1 fruit fly cellular context compared by ENCODE assay signal in the genomic region with DNA sequence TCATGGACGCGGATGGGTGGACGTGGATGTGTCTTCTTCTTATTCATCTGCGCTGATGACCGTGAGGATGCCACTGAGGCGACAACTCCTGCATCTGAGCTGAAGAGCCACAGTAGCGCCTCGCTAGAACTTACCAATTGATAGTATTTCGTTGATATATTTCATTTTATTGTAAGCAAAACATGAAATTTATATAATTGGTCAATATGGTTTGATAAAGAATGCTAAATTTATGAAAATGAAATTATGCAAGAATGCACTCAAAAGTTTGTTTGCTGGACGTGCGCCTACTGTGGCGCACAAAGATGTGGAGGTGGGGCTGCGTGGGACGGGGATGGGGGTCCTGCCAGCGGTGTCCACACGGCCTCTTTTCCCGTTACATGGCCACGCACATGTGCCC.
TF ChIP-seq lines count a peak whose summit lies in the region.

No protein-coding gene starts in this region.

TF ChIP-seq in whole organism, embryonic, 481 proteins besides CTCF, POLR2A, EP300 and RAD21 (continued from another document and continues in another):
- no peak for TF ChIP-seq luna (GFP tag; optimal IDR thresholded peaks at IDR 0.05; lab: Kevin White, UChicago)
- TF ChIP-seq CG12104 (GFP tag; optimal IDR thresholded peaks at IDR 0.05; lab: Kevin White, UChicago), result no peak
- TF ChIP-seq CG6854 (GFP tag; optimal IDR thresholded peaks at IDR 0.05; lab: Kevin White, UChicago), result no peak
- no peak for TF ChIP-seq Optix (GFP tag; IDR thresholded peaks at IDR 0.05; lab: Robert Waterston, UW)
- no peak for TF ChIP-seq Sox100B (GFP tag; optimal IDR thresholded peaks at IDR 0.05; lab: Kevin White, UChicago)
- TF ChIP-seq ind (GFP tag; optimal IDR thresholded peaks at IDR 0.05; lab: Kevin White, UChicago), result no peak
- no peak for TF ChIP-seq Antp (GFP tag; optimal IDR thresholded peaks at IDR 0.05; lab: Kevin White, UChicago)
- TF ChIP-seq caup (GFP tag; optimal IDR thresholded peaks at IDR 0.05; lab: Kevin White, UChicago; ENCODE audit: severe bottlenecking), result no peak
- no peak for TF ChIP-seq CG31365 (tag; optimal IDR thresholded peaks at IDR 0.05; lab: Kevin White, UChicago)
- no peak for TF ChIP-seq CG10147 (GFP tag; optimal IDR thresholded peaks at IDR 0.05; lab: Kevin White, UChicago)
- no peak for TF ChIP-seq CG9437 (GFP tag; optimal IDR thresholded peaks at IDR 0.05; lab: Kevin White, UChicago)
- no peak for TF ChIP-seq insv (GFP tag; optimal IDR thresholded peaks at IDR 0.05; lab: Kevin White, UChicago)
- TF ChIP-seq ase (GFP tag; IDR thresholded peaks at IDR 0.05; lab: Robert Waterston, UW), result no peak
- TF ChIP-seq Ets97D (GFP tag; optimal IDR thresholded peaks at IDR 0.05; lab: Kevin White, UChicago), result no peak
- no peak for TF ChIP-seq TFAM (GFP tag; optimal IDR thresholded peaks at IDR 0.05; lab: Kevin White, UChicago)
- peak; percentile 82 for TF ChIP-seq CG15696 (tag; optimal IDR thresholded peaks at IDR 0.05; lab: Kevin White, UChicago)
- TF ChIP-seq ci (GFP tag; IDR thresholded peaks at IDR 0.05; lab: Robert Waterston, UW), result peak; percentile 48; the same call in 1 of the 3 replicates
- no peak for TF ChIP-seq CG8478 (optimal IDR thresholded peaks at IDR 0.05; lab: Kevin White, UChicago)
- no peak for TF ChIP-seq CG18476 (GFP tag; optimal IDR thresholded peaks at IDR 0.05; lab: Kevin White, UChicago)
- peak; percentile 30 for TF ChIP-seq CG7839 (tag; optimal IDR thresholded peaks at IDR 0.05; lab: Kevin White, UChicago)
- TF ChIP-seq gro (GFP tag; optimal IDR thresholded peaks at IDR 0.05; lab: Kevin White, UChicago), result no peak
- no peak for TF ChIP-seq ro (GFP tag; IDR thresholded peaks at IDR 0.05; lab: Robert Waterston, UW)
- TF ChIP-seq CG15011 (GFP tag; optimal IDR thresholded peaks at IDR 0.05; lab: Kevin White, UChicago), result no peak
- no peak for TF ChIP-seq Dip2 (GFP tag; IDR thresholded peaks at IDR 0.05; lab: Robert Waterston, UW)
- no peak for TF ChIP-seq NC2β (GFP tag; optimal IDR thresholded peaks at IDR 0.05; lab: Kevin White, UChicago)
- TF ChIP-seq CG1529 (GFP tag; optimal IDR thresholded peaks at IDR 0.05; lab: Kevin White, UChicago), result no peak
- TF ChIP-seq HLHmδ (GFP tag; optimal IDR thresholded peaks at IDR 0.05; lab: Kevin White, UChicago), result no peak
- TF ChIP-seq CG1603 (tag; optimal IDR thresholded peaks at IDR 0.05; lab: Kevin White, UChicago), result peak; percentile 55
- TF ChIP-seq oc (tag; optimal IDR thresholded peaks at IDR 0.05; lab: Kevin White, UChicago), result no peak
- no peak for TF ChIP-seq ftz-f1 (GFP tag; optimal IDR thresholded peaks at IDR 0.05; lab: Kevin White, UChicago)
- TF ChIP-seq Lpt (GFP tag; optimal IDR thresholded peaks at IDR 0.05; lab: Kevin White, UChicago), result no peak
- no peak for TF ChIP-seq CG2199 (GFP tag; IDR thresholded peaks at IDR 0.05; lab: Robert Waterston, UW)
- no peak for TF ChIP-seq CG31224 (GFP tag; IDR thresholded peaks at IDR 0.05; lab: Robert Waterston, UW)
- peak; percentile 59 for TF ChIP-seq CG14710 (tag; optimal IDR thresholded peaks at IDR 0.05; lab: Kevin White, UChicago)
- no peak for TF ChIP-seq lov (optimal IDR thresholded peaks at IDR 0.05; lab: Kevin White, UChicago)
- peak; percentile 31; the same call in 1 of the 3 replicates for TF ChIP-seq lov (GFP tag; IDR thresholded peaks at IDR 0.05; lab: Robert Waterston, UW)
- TF ChIP-seq onecut (GFP tag; IDR thresholded peaks at IDR 0.05; lab: Robert Waterston, UW), result no peak
- TF ChIP-seq Hr78 (GFP tag; optimal IDR thresholded peaks at IDR 0.05; lab: Kevin White, UChicago), result no peak
- no peak for TF ChIP-seq gcm2 (GFP tag; optimal IDR thresholded peaks at IDR 0.05; lab: Kevin White, UChicago)
- no peak for TF ChIP-seq Hey (tag; optimal IDR thresholded peaks at IDR 0.05; lab: Kevin White, UChicago)
- no peak for TF ChIP-seq kah (GFP tag; optimal IDR thresholded peaks at IDR 0.05; lab: Kevin White, UChicago)
- TF ChIP-seq ranshi (GFP tag; IDR thresholded peaks at IDR 0.05; lab: Robert Waterston, UW), result peak; percentile 47; the same call in 1 of the 2 replicates
- no peak for TF ChIP-seq CG14441 (GFP tag; IDR thresholded peaks at IDR 0.05; lab: Robert Waterston, UW)
- TF ChIP-seq CrebB (tag; optimal IDR thresholded peaks at IDR 0.05; lab: Kevin White, UChicago), result no peak
- no peak for TF ChIP-seq Scr (GFP tag; IDR thresholded peaks at IDR 0.05; lab: Robert Waterston, UW; ENCODE audit: partially characterized antibody)
- TF ChIP-seq HLH4C (GFP tag; IDR thresholded peaks at IDR 0.05; lab: Robert Waterston, UW; ENCODE audit: partially characterized antibody), result no peak
- no peak for TF ChIP-seq CkIIα-i1 (GFP tag; IDR thresholded peaks at IDR 0.05; lab: Robert Waterston, UW)
- TF ChIP-seq fru (optimal IDR thresholded peaks at IDR 0.05; lab: Kevin White, UChicago), result no peak
- no peak for TF ChIP-seq corto (GFP tag; optimal IDR thresholded peaks at IDR 0.05; lab: Kevin White, UChicago)
- TF ChIP-seq lbe (GFP tag; optimal IDR thresholded peaks at IDR 0.05; lab: Kevin White, UChicago), result no peak
- peak; percentile 3 for TF ChIP-seq CG18599 (GFP tag; optimal IDR thresholded peaks at IDR 0.05; lab: Kevin White, UChicago)
- TF ChIP-seq CG10274 (GFP tag; optimal IDR thresholded peaks at IDR 0.05; lab: Kevin White, UChicago), result no peak
- no peak for TF ChIP-seq wek (GFP tag; optimal IDR thresholded peaks at IDR 0.05; lab: Kevin White, UChicago)
- TF ChIP-seq cad (GFP tag; optimal IDR thresholded peaks at IDR 0.05; lab: Kevin White, UChicago), result no peak
- TF ChIP-seq CG12071 (GFP tag; optimal IDR thresholded peaks at IDR 0.05; lab: Kevin White, UChicago), result no peak
- TF ChIP-seq CG34376 (GFP tag; optimal IDR thresholded peaks at IDR 0.05; lab: Kevin White, UChicago), result no peak
- TF ChIP-seq br (optimal IDR thresholded peaks at IDR 0.05; lab: Kevin White, UChicago), result no peak
- no peak for TF ChIP-seq CG3163 (GFP tag; optimal IDR thresholded peaks at IDR 0.05; lab: Kevin White, UChicago)
- TF ChIP-seq Nf-YB (GFP tag; optimal IDR thresholded peaks at IDR 0.05; lab: Kevin White, UChicago), result no peak
- TF ChIP-seq CG1024 (GFP tag; IDR thresholded peaks at IDR 0.05; lab: Robert Waterston, UW), result no peak
- TF ChIP-seq CG33213 (GFP tag; optimal IDR thresholded peaks at IDR 0.05; lab: Kevin White, UChicago), result no peak
- no peak for TF ChIP-seq crp (GFP tag; optimal IDR thresholded peaks at IDR 0.05; lab: Kevin White, UChicago)
- TF ChIP-seq Med (GFP tag; lab: Kevin White, UChicago), result no peak
- TF ChIP-seq sima (GFP tag; optimal IDR thresholded peaks at IDR 0.05; lab: Kevin White, UChicago), result no peak
- peak; percentile 10 for TF ChIP-seq Oli (tag; optimal IDR thresholded peaks at IDR 0.05; lab: Kevin White, UChicago)
- TF ChIP-seq pum (GFP tag; optimal IDR thresholded peaks at IDR 0.05; lab: Kevin White, UChicago), result no peak
- peak; percentile 79 for TF ChIP-seq CG18262 (tag; optimal IDR thresholded peaks at IDR 0.05; lab: Kevin White, UChicago)
- no peak for TF ChIP-seq nau (GFP tag; optimal IDR thresholded peaks at IDR 0.05; lab: Kevin White, UChicago)
- no peak for TF ChIP-seq CG4328 (GFP tag; optimal IDR thresholded peaks at IDR 0.05; lab: Kevin White, UChicago)
- no peak for TF ChIP-seq CG4360 (GFP tag; IDR thresholded peaks at IDR 0.05; lab: Robert Waterston, UW)
- peak; percentile 20 for TF ChIP-seq trem (tag; optimal IDR thresholded peaks at IDR 0.05; lab: Kevin White, UChicago)
- TF ChIP-seq CG9609 (GFP tag; optimal IDR thresholded peaks at IDR 0.05; lab: Kevin White, UChicago), result no peak
- TF ChIP-seq CG30431 (GFP tag; optimal IDR thresholded peaks at IDR 0.05; lab: Kevin White, UChicago), result no peak
- TF ChIP-seq wdn (GFP tag; IDR thresholded peaks at IDR 0.05; lab: Robert Waterston, UW), result no peak
- no peak for TF ChIP-seq vnd (GFP tag; IDR thresholded peaks at IDR 0.05; lab: Robert Waterston, UW; ENCODE audit: partially characterized antibody)
- TF ChIP-seq Dad (GFP tag; optimal IDR thresholded peaks at IDR 0.05; lab: Kevin White, UChicago), result no peak
- peak; percentile 71 for TF ChIP-seq CG4404 (GFP tag; IDR thresholded peaks at IDR 0.05; lab: Robert Waterston, UW)
- TF ChIP-seq Fer2 (tag; optimal IDR thresholded peaks at IDR 0.05; lab: Kevin White, UChicago), result no peak
- peak; percentile 79 for TF ChIP-seq CG10979 (tag; optimal IDR thresholded peaks at IDR 0.05; lab: Kevin White, UChicago)
- no peak for TF ChIP-seq Dll (GFP tag; IDR thresholded peaks at IDR 0.05; lab: Robert Waterston, UW; ENCODE audit: partially characterized antibody)
- TF ChIP-seq sens (GFP tag; lab: Kevin White, UChicago), result peak; percentile 89
- TF ChIP-seq Fer1 (GFP tag; optimal IDR thresholded peaks at IDR 0.05; lab: Kevin White, UChicago), result no peak
- no peak for TF ChIP-seq Oaz (GFP tag; IDR thresholded peaks at IDR 0.05; lab: Robert Waterston, UW)
- no peak for TF ChIP-seq CG16813 (GFP tag; IDR thresholded peaks at IDR 0.05; lab: Robert Waterston, UW; ENCODE audit: partially characterized antibody)
- TF ChIP-seq Lim3 (GFP tag; IDR thresholded peaks at IDR 0.05; lab: Robert Waterston, UW), result no peak
- no peak for TF ChIP-seq jing (GFP tag; optimal IDR thresholded peaks at IDR 0.05; lab: Kevin White, UChicago)
- no peak for TF ChIP-seq ems (GFP tag; optimal IDR thresholded peaks at IDR 0.05; lab: Kevin White, UChicago)
- no peak for TF ChIP-seq CG9876 (GFP tag; optimal IDR thresholded peaks at IDR 0.05; lab: Kevin White, UChicago)
- no peak for TF ChIP-seq tll (GFP tag; optimal IDR thresholded peaks at IDR 0.05; lab: Kevin White, UChicago)
- TF ChIP-seq org-1 (GFP tag; optimal IDR thresholded peaks at IDR 0.05; lab: Kevin White, UChicago), result no peak
- TF ChIP-seq E2f2 (GFP tag; IDR thresholded peaks at IDR 0.05; lab: Robert Waterston, UW), result no peak
- TF ChIP-seq CG30020 (tag; optimal IDR thresholded peaks at IDR 0.05; lab: Kevin White, UChicago), result no peak
- TF ChIP-seq CG18764 (GFP tag; optimal IDR thresholded peaks at IDR 0.05; lab: Kevin White, UChicago), result no peak
- TF ChIP-seq CG14965 (GFP tag; optimal IDR thresholded peaks at IDR 0.05; lab: Kevin White, UChicago; ENCODE audit: borderline replicate concordance), result no peak
- TF ChIP-seq CG11696 (GFP tag; IDR thresholded peaks at IDR 0.05; lab: Robert Waterston, UW), result no peak
- no peak for TF ChIP-seq CG15073 (GFP tag; optimal IDR thresholded peaks at IDR 0.05; lab: Kevin White, UChicago)
- no peak for TF ChIP-seq rib (GFP tag; IDR thresholded peaks at IDR 0.05; lab: Robert Waterston, UW)
- 0 out of 2 replicates have a peak, but pooled peaks have one; percentile 31 for TF ChIP-seq HLH3B (GFP tag; IDR thresholded peaks at IDR 0.05; lab: Robert Waterston, UW)
- TF ChIP-seq MESR4 (GFP tag; optimal IDR thresholded peaks at IDR 0.05; lab: Kevin White, UChicago), result no peak
- TF ChIP-seq CG15269 (tag; optimal IDR thresholded peaks at IDR 0.05; lab: Kevin White, UChicago), result no peak
- TF ChIP-seq CG10565 (GFP tag; optimal IDR thresholded peaks at IDR 0.05; lab: Kevin White, UChicago), result no peak
- TF ChIP-seq CG31441 (GFP tag; IDR thresholded peaks at IDR 0.05; lab: Robert Waterston, UW), result peak; percentile 63
- peak; percentile 32 for TF ChIP-seq CG13424 (tag; optimal IDR thresholded peaks at IDR 0.05; lab: Kevin White, UChicago)
- TF ChIP-seq bigmax (GFP tag; optimal IDR thresholded peaks at IDR 0.05; lab: Kevin White, UChicago), result no peak
- TF ChIP-seq aop (GFP tag; IDR thresholded peaks at IDR 0.05; lab: Robert Waterston, UW), result no peak
- TF ChIP-seq pan (optimal IDR thresholded peaks at IDR 0.05; lab: Kevin White, UChicago), result no peak
- TF ChIP-seq pan (GFP tag; optimal IDR thresholded peaks at IDR 0.05 in 1 of 2, IDR thresholded peaks at IDR 0.05 in 1 of 2), result no peak
- TF ChIP-seq knrl (GFP tag; IDR thresholded peaks at IDR 0.05; lab: Robert Waterston, UW; ENCODE audit: partially characterized antibody), result no peak
- TF ChIP-seq CG12769 (tag; optimal IDR thresholded peaks at IDR 0.05; lab: Kevin White, UChicago), result no peak
- TF ChIP-seq CG11093 (GFP tag; IDR thresholded peaks at IDR 0.05; lab: Robert Waterston, UW), result no peak
- no peak for TF ChIP-seq CG1792 (GFP tag; optimal IDR thresholded peaks at IDR 0.05; lab: Kevin White, UChicago)
- peak; percentile 26 for TF ChIP-seq az2 (GFP tag; optimal IDR thresholded peaks at IDR 0.05; lab: Kevin White, UChicago)
- TF ChIP-seq Vsx1 (GFP tag; optimal IDR thresholded peaks at IDR 0.05; lab: Kevin White, UChicago), result no peak
- peak; percentile 27 for TF ChIP-seq Usf (GFP tag; optimal IDR thresholded peaks at IDR 0.05; lab: Kevin White, UChicago)
- TF ChIP-seq CG7745 (tag; optimal IDR thresholded peaks at IDR 0.05; lab: Kevin White, UChicago), result no peak
- peak; percentile 86 for TF ChIP-seq dmrt11E (tag; optimal IDR thresholded peaks at IDR 0.05; lab: Kevin White, UChicago)
- TF ChIP-seq Bgb (GFP tag; IDR thresholded peaks at IDR 0.05; lab: Robert Waterston, UW; ENCODE audit: partially characterized antibody), result no peak
- no peak for TF ChIP-seq Atf6 (GFP tag; IDR thresholded peaks at IDR 0.05; lab: Robert Waterston, UW)
- no peak for TF ChIP-seq YL-1 (GFP tag; optimal IDR thresholded peaks at IDR 0.05; lab: Kevin White, UChicago)
- no peak for TF ChIP-seq Atf-2 (GFP tag; optimal IDR thresholded peaks at IDR 0.05; lab: Kevin White, UChicago)
- TF ChIP-seq Lhr (GFP tag; optimal IDR thresholded peaks at IDR 0.05; lab: Kevin White, UChicago), result no peak
- TF ChIP-seq Trl (optimal IDR thresholded peaks at IDR 0.05; lab: Kevin White, UChicago), result no peak
- TF ChIP-seq Trl (GFP tag; optimal IDR thresholded peaks at IDR 0.05; lab: Kevin White, UChicago), result no peak
- no peak for TF ChIP-seq inv (GFP tag; IDR thresholded peaks at IDR 0.05; lab: Robert Waterston, UW; ENCODE audit: partially characterized antibody)
- peak; percentile 42; the same call in 1 of the 2 replicates for TF ChIP-seq CG6689 (GFP tag; IDR thresholded peaks at IDR 0.05; lab: Robert Waterston, UW)
- no peak for TF ChIP-seq disco-r (GFP tag; optimal IDR thresholded peaks at IDR 0.05; lab: Kevin White, UChicago)
- no peak for TF ChIP-seq mam (GFP tag; optimal IDR thresholded peaks at IDR 0.05; lab: Kevin White, UChicago)
- no peak for TF ChIP-seq CG2120 (GFP tag; optimal IDR thresholded peaks at IDR 0.05; lab: Kevin White, UChicago)
- no peak for TF ChIP-seq B-H1 (GFP tag; IDR thresholded peaks at IDR 0.05; lab: Robert Waterston, UW)
- TF ChIP-seq CG8924 (tag; optimal IDR thresholded peaks at IDR 0.05; lab: Kevin White, UChicago), result peak; percentile 46
- no peak for TF ChIP-seq chinmo (GFP tag; IDR thresholded peaks at IDR 0.05; lab: Robert Waterston, UW; ENCODE audit: partially characterized antibody)
- TF ChIP-seq cas (GFP tag; IDR thresholded peaks at IDR 0.05; lab: Robert Waterston, UW), result no peak
- peak; percentile 26 for TF ChIP-seq bcd (GFP tag; optimal IDR thresholded peaks at IDR 0.05; lab: Kevin White, UChicago)
- TF ChIP-seq CG7987 (GFP tag; optimal IDR thresholded peaks at IDR 0.05; lab: Kevin White, UChicago), result no peak
